Worm (Caenorhabditis elegans): ENCODE results near the gene F28B1.9.

The F28B1.9 gene

ce11 chrV:17094568-17094967 is 32.9 kb downstream of the F28B1.9 start:
- TF ChIP-seq ceh-13 (GFP tag; optimal IDR thresholded peaks at IDR 0.05): no peak

ce11 chrV:17098669-17099068 is 37.0 kb downstream of the F28B1.9 start, which contains the start of the genes ZK218.3 and ZK218.4:
Gene ZK218.3 (minus strand): TSS chrV:17098769.
Gene ZK218.4 (plus strand): TSS chrV:17098854.
- TF ChIP-seq tbx-11 (GFP tag; IDR thresholded peaks at IDR 0.05): no peak
- TF ChIP-seq F13C5.2 (tag; optimal IDR thresholded peaks at IDR 0.05): no peak
- no peak for TF ChIP-seq aly-1 (tag; optimal IDR thresholded peaks at IDR 0.05)
- TF ChIP-seq ceh-13 (GFP tag; optimal IDR thresholded peaks at IDR 0.05): no peak
- no peak for TF ChIP-seq ama-1 (optimal IDR thresholded peaks at IDR 0.05)
- no peak for TF ChIP-seq scrt-1 (GFP tag; IDR thresholded peaks at IDR 0.05)
- TF ChIP-seq sea-1 (GFP tag; conservative IDR thresholded peaks at IDR 0.05): no peak
- no peak for TF ChIP-seq hnd-1 (tag; optimal IDR thresholded peaks at IDR 0.05)
- TF ChIP-seq pes-1 (GFP tag; IDR thresholded peaks at IDR 0.05): no peak
- no peak for TF ChIP-seq hmbx-1 (tag; optimal IDR thresholded peaks at IDR 0.05)
- TF ChIP-seq ceh-36 (tag; optimal IDR thresholded peaks at IDR 0.05): no peak

- TF ChIP-seq ceh-13 (GFP tag; optimal IDR thresholded peaks at IDR 0.05) (no peak), sea-1 (GFP tag; conservative IDR thresholded peaks at IDR 0.05) (no peak), aly-1 (tag; optimal IDR thresholded peaks at IDR 0.05) (no peak), flt-1 (GFP tag; IDR thresholded peaks at IDR 0.05) (no peak), pes-1 (GFP tag; IDR thresholded peaks at IDR 0.05) (no peak), hmg-4 (GFP tag; optimal IDR thresholded peaks at IDR 0.05) (no peak), F13C5.2 (tag; optimal IDR thresholded peaks at IDR 0.05) (no peak), tbx-37 (GFP tag; conservative IDR thresholded peaks at IDR 0.05) (no peak), scrt-1 (GFP tag; IDR thresholded peaks at IDR 0.05) (no peak), hnd-1 (tag; optimal IDR thresholded peaks at IDR 0.05) (no peak), tbx-11 (GFP tag; IDR thresholded peaks at IDR 0.05) (no peak), ama-1 (optimal IDR thresholded peaks at IDR 0.05) (no peak), hmbx-1 (tag; optimal IDR thresholded peaks at IDR 0.05) (no peak), B0310.2 (tag; optimal IDR thresholded peaks at IDR 0.05) (no peak), tra-4 (tag; optimal IDR thresholded peaks at IDR 0.05) (no peak)
Observed at ce11 chrV:17100829-17101228, 39.1 kb downstream of the F28B1.9 start, which contains the start of gene ZK218.5. Gene ZK218.5 (plus strand): TSS chrV:17101129.

- TF ChIP-seq pes-1 (GFP tag; IDR thresholded peaks at IDR 0.05): no peak
- no peak for TF ChIP-seq hmg-4 (GFP tag; optimal IDR thresholded peaks at IDR 0.05)
- no peak for TF ChIP-seq B0310.2 (tag; optimal IDR thresholded peaks at IDR 0.05)
- TF ChIP-seq tbx-37 (GFP tag; conservative IDR thresholded peaks at IDR 0.05): no peak
- no peak for TF ChIP-seq hnd-1 (tag; optimal IDR thresholded peaks at IDR 0.05)
- no peak for TF ChIP-seq ets-7 (tag; optimal IDR thresholded peaks at IDR 0.05)
Observed at ce11 chrV:17104527-17104926, 42.8 kb downstream of the F28B1.9 start, which contains the start of gene nhr-248. Gene nhr-248 (minus strand): TSS chrV:17104627.

ce11 chrV:17105483-17105882 is 43.8 kb downstream of the F28B1.9 start, which contains the start of gene ZK218.7:
Gene ZK218.7 (plus strand): TSS chrV:17105783.
- TF ChIP-seq scrt-1 (GFP tag; IDR thresholded peaks at IDR 0.05) (no peak), ceh-13 (GFP tag; optimal IDR thresholded peaks at IDR 0.05) (no peak), B0310.2 (tag; optimal IDR thresholded peaks at IDR 0.05) (no peak), F13C5.2 (tag; optimal IDR thresholded peaks at IDR 0.05) (no peak), sea-1 (GFP tag; conservative IDR thresholded peaks at IDR 0.05) (no peak), hmg-4 (GFP tag; optimal IDR thresholded peaks at IDR 0.05) (no peak), aly-1 (tag; optimal IDR thresholded peaks at IDR 0.05) (no peak), ama-1 (optimal IDR thresholded peaks at IDR 0.05) (no peak), flt-1 (GFP tag; IDR thresholded peaks at IDR 0.05) (no peak), pes-1 (GFP tag; IDR thresholded peaks at IDR 0.05) (no peak)

- TF ChIP-seq aly-1 (tag; optimal IDR thresholded peaks at IDR 0.05): no peak
- no peak for TF ChIP-seq tra-4 (tag; optimal IDR thresholded peaks at IDR 0.05)
- no peak for TF ChIP-seq F13C5.2 (tag; optimal IDR thresholded peaks at IDR 0.05)
- TF ChIP-seq hnd-1 (tag; optimal IDR thresholded peaks at IDR 0.05): no peak
- TF ChIP-seq flt-1 (GFP tag; IDR thresholded peaks at IDR 0.05): no peak
- no peak for TF ChIP-seq ets-7 (tag; optimal IDR thresholded peaks at IDR 0.05)
- no peak for TF ChIP-seq scrt-1 (GFP tag; IDR thresholded peaks at IDR 0.05)
- no peak for TF ChIP-seq ceh-36 (tag; optimal IDR thresholded peaks at IDR 0.05)
- no peak for TF ChIP-seq hmg-4 (GFP tag; optimal IDR thresholded peaks at IDR 0.05)
- TF ChIP-seq B0310.2 (tag; optimal IDR thresholded peaks at IDR 0.05): no peak
- TF ChIP-seq sea-1 (GFP tag; conservative IDR thresholded peaks at IDR 0.05): no peak
- TF ChIP-seq hmbx-1 (tag; optimal IDR thresholded peaks at IDR 0.05): no peak
- no peak for TF ChIP-seq pes-1 (GFP tag; IDR thresholded peaks at IDR 0.05)
- TF ChIP-seq tbx-37 (GFP tag; conservative IDR thresholded peaks at IDR 0.05): no peak
- no peak for TF ChIP-seq ama-1 (optimal IDR thresholded peaks at IDR 0.05)
- TF ChIP-seq ceh-13 (GFP tag; optimal IDR thresholded peaks at IDR 0.05): no peak
- TF ChIP-seq tbx-11 (GFP tag; IDR thresholded peaks at IDR 0.05): no peak
Observed at ce11 chrV:17108310-17108709, 46.6 kb downstream of the F28B1.9 start, which contains the start of gene ZK218.11. Gene ZK218.11 (minus strand): TSS chrV:17108410.
